Worm (Caenorhabditis elegans) whole organism, early embryonic: ENCODE data around the gene npr-42.

Source experiments
- B0310.2 ChIP-seq: sonication (generic microtip); optimal IDR thresholded peaks from 2 replicates; lab custom pipeline; 2016; ENCODE audit warnings: mild to moderate bottlenecking, missing genetic modification characterization, missing compliant biosample characterization
- hmg-4 ChIP-seq: fragments of 200-800 bp; sonication (Bioruptor generic); optimal IDR thresholded peaks from 2 replicates; lab custom pipeline; 2018; ENCODE audit warnings: mild to moderate bottlenecking, missing genetic modification characterization, missing compliant biosample characterization
- hnd-1 ChIP-seq: sonication (generic microtip); optimal IDR thresholded peaks from 2 replicates; lab custom pipeline; 2016; ENCODE audit warnings: missing genetic modification characterization, missing compliant biosample characterization
- tra-4 ChIP-seq: sonication (generic microtip); optimal IDR thresholded peaks from 2 replicates; lab custom pipeline; 2017; ENCODE audit warnings: missing genetic modification characterization, missing compliant biosample characterization

DNA sequence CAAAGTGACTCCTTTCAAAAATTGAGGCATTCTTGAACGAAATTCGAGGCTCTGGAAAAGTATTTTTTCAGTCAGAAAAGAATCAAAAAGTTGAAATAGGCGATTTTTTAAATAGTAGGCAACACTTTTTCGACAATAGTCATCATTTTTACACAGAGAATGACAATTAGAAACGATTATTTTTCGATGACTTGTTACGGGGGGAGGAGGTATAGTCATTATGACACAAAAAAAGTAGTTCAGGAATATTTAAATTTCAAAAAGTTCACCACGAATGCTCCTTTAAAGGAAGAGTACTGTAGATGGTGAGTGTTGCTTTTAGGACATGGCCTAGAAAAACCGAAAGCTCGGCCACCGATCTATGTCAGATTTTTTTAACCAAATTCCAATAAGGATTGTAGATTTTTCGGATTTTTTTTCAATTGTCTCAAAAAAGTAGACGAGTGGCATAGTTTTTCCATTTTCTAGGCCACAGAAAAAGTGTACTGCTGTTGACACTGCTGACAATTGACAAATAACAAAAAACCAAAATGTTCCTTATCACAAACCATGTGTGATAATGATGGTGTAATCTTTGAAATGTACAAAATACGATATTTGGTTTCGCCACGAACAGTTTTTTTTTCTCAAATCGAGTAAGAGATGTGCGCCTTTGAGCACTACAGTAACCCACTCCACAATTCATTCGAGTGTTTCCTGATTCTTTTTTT, 31.1 kb downstream of the npr-42 start, which contains the start of gene Y52E8A.3:
- TF ChIP-seq hnd-1 (tag; lab: Kevin White, UChicago) = no peak
- no peak for TF ChIP-seq B0310.2 (tag; lab: Kevin White, UChicago)
- no peak for TF ChIP-seq hmg-4
- no peak for TF ChIP-seq tra-4 (tag; lab: Kevin White, UChicago)
